Fruit fly (Drosophila melanogaster): Measurements from ENCODE around the gene RpL30.
A peak's percentile ranks its signal among the peaks of the same experiment; 100 is the strongest.

RpL30 gene

dm6 chr2L:18974063-18974779 lies 34.9 kb downstream of the RpL30 start, which contains the start of the genes L2HGDH and CG10431 (continued):
- TF ChIP-seq CG33557 (GFP tag; optimal IDR thresholded peaks at IDR 0.05) (no peak), CG12659 (GFP tag; optimal IDR thresholded peaks at IDR 0.05) (peak; percentile 80), slbo (GFP tag; IDR thresholded peaks at IDR 0.05) (peak; percentile 54; the same call in 1 of the 2 replicates), CG6765 (GFP tag; optimal IDR thresholded peaks at IDR 0.05) (peak; percentile 38), CG9215 (GFP tag; IDR thresholded peaks at IDR 0.05) (peak; percentile 8; the same call in 1 of the 2 replicates), amos (GFP tag; IDR thresholded peaks at IDR 0.05; ENCODE audit: partially characterized antibody) (peak; percentile 37; the same call in 1 of the 2 replicates), Blimp-1 (GFP tag; optimal IDR thresholded peaks at IDR 0.05) (peak; percentile 32), Hsf (GFP tag; optimal IDR thresholded peaks at IDR 0.05) (peak; percentile 59), lov (optimal IDR thresholded peaks at IDR 0.05) (no peak), lov (GFP tag; IDR thresholded peaks at IDR 0.05) (no peak), Dad (GFP tag; optimal IDR thresholded peaks at IDR 0.05) (no peak), CG8290 (GFP tag; optimal IDR thresholded peaks at IDR 0.05) (peak; percentile 61), CG8290 (tag; optimal IDR thresholded peaks at IDR 0.05) (peak in 1 of 2 experiments; percentile 77), ind (GFP tag; optimal IDR thresholded peaks at IDR 0.05) (peak; percentile 67), ttk (GFP tag; IDR thresholded peaks at IDR 0.05) (no peak; the same call in 1 of the 2 replicates), H15 (GFP tag; IDR thresholded peaks at IDR 0.05) (no peak), da (GFP tag; optimal IDR thresholded peaks at IDR 0.05) (no peak), TFAM (GFP tag; optimal IDR thresholded peaks at IDR 0.05) (no peak), fd102C (GFP tag; optimal IDR thresholded peaks at IDR 0.05) (no peak), CG43689 (GFP tag; IDR thresholded peaks at IDR 0.05) (no peak), CG30020 (tag; optimal IDR thresholded peaks at IDR 0.05) (peak; percentile 60), Fer3 (tag; optimal IDR thresholded peaks at IDR 0.05) (peak; percentile 11), gt (GFP tag; IDR thresholded peaks at IDR 0.05) (no peak), Atf6 (GFP tag; IDR thresholded peaks at IDR 0.05) (peak; percentile 56; the same call in 1 of the 2 replicates), sens-2 (GFP tag; IDR thresholded peaks at IDR 0.05) (no peak), Tbp (GFP tag; optimal IDR thresholded peaks at IDR 0.05) (no peak), fu2 (GFP tag; optimal IDR thresholded peaks at IDR 0.05) (no peak), bcd (GFP tag; optimal IDR thresholded peaks at IDR 0.05) (peak; percentile 52), CG10959 (GFP tag; IDR thresholded peaks at IDR 0.05) (no peak), MBD-R2 (GFP tag; IDR thresholded peaks at IDR 0.05) (peak; percentile 63), run (tag; optimal IDR thresholded peaks at IDR 0.05) (peak; percentile 3), ap (GFP tag; IDR thresholded peaks at IDR 0.05) (no peak), Dfd (GFP tag; optimal IDR thresholded peaks at IDR 0.05) (no peak), sim (GFP tag; IDR thresholded peaks at IDR 0.05) (peak; percentile 14; the same call in 1 of the 2 replicates), btn (GFP tag; optimal IDR thresholded peaks at IDR 0.05) (peak; percentile 4), peb (GFP tag; IDR thresholded peaks at IDR 0.05) (no peak), Deaf1 (tag; optimal IDR thresholded peaks at IDR 0.05) (peak; percentile 85), CG2875 (GFP tag; optimal IDR thresholded peaks at IDR 0.05) (peak; percentile 27), Fer1 (GFP tag; optimal IDR thresholded peaks at IDR 0.05) (peak; percentile 64), scrt (GFP tag; optimal IDR thresholded peaks at IDR 0.05) (peak; percentile 41), Dip2 (GFP tag; IDR thresholded peaks at IDR 0.05) (no peak), Abd-B (GFP tag; optimal IDR thresholded peaks at IDR 0.05) (peak; percentile 67), CG10654 (GFP tag; optimal IDR thresholded peaks at IDR 0.05) (peak; percentile 47), gem (tag; optimal IDR thresholded peaks at IDR 0.05) (peak; percentile 79), dmrt99B (tag; optimal IDR thresholded peaks at IDR 0.05) (peak; percentile 60), CG6854 (GFP tag; optimal IDR thresholded peaks at IDR 0.05) (no peak), Usf (GFP tag; optimal IDR thresholded peaks at IDR 0.05) (no peak), tna (GFP tag; IDR thresholded peaks at IDR 0.05; ENCODE audit: partially characterized antibody) (no peak), zen (tag; optimal IDR thresholded peaks at IDR 0.05) (peak; percentile 66), ash1 (GFP tag; optimal IDR thresholded peaks at IDR 0.05) (no peak), ken (GFP tag; IDR thresholded peaks at IDR 0.05) (0 out of 3 replicates have a peak, but pooled peaks have one; percentile 51)

Measured in whole organism, embryonic.